Fruit fly (Drosophila melanogaster) whole organism, prepupa: Measurements from ENCODE around the gene CG43736.
A peak's percentile ranks its signal among the peaks of the same experiment; 100 is the strongest.

Experiments used
- Blimp-1 ChIP-seq: fragments of 200-800 bp; sonication (Bioruptor generic); optimal IDR thresholded peaks from 3 replicates; lab custom pipeline; 2017; ENCODE audit warnings: missing biosample characterization, missing genetic modification characterization, mild to moderate bottlenecking, moderate library complexity, missing genetic modification reagents
- CG10669 ChIP-seq: fragments of 200-800 bp; sonication (Bioruptor generic); optimal IDR thresholded peaks from 3 replicates; lab custom pipeline; 2018; ENCODE audit warnings: missing biosample characterization, mild to moderate bottlenecking, missing genetic modification characterization, moderate library complexity
- CG11294 ChIP-seq: fragments of 200-800 bp; sonication (Bioruptor generic); IDR thresholded peaks from 2 replicates; pipeline ENCODE4 v1.3.6; 2022; ENCODE audit warnings: missing biosample characterization, missing genetic modification characterization
- CG11762 ChIP-seq: fragments of 200-800 bp; sonication (Bioruptor generic); optimal IDR thresholded peaks from 3 replicates; lab custom pipeline; 2016; ENCODE audit warnings: missing biosample characterization, missing genetic modification characterization; ENCODE audit not compliant: insufficient read depth
- CG11902 ChIP-seq: fragments of 200-800 bp; sonication (Bioruptor generic); optimal IDR thresholded peaks from 3 replicates; lab custom pipeline; 2016; ENCODE audit warnings: missing biosample characterization, missing genetic modification characterization
- CG15336 ChIP-seq: fragments of 200-800 bp; sonication (Bioruptor generic); IDR thresholded peaks from 2 replicates; pipeline ENCODE4 v1.3.6; 2022; ENCODE audit warnings: missing biosample characterization, missing genetic modification characterization
- CG1621 ChIP-seq: fragments of 200-800 bp; sonication (Bioruptor generic); optimal IDR thresholded peaks from 3 replicates; lab custom pipeline; 2018; ENCODE audit warnings: missing biosample characterization, mild to moderate bottlenecking, missing genetic modification characterization
- CG3032 ChIP-seq: fragments of 200-800 bp; optimal IDR thresholded peaks from 2 replicates; lab custom pipeline; 2019; ENCODE audit warnings: missing biosample characterization, mild to moderate bottlenecking, missing genetic modification characterization, moderate library complexity
- CG31627 ChIP-seq: fragments of 200-800 bp; sonication (Bioruptor generic); optimal IDR thresholded peaks from 3 replicates; lab custom pipeline; 2016; ENCODE audit warnings: missing biosample characterization, missing genetic modification characterization
- CG32006 ChIP-seq: fragments of 200-800 bp; sonication (Bioruptor generic); optimal IDR thresholded peaks from 3 replicates; lab custom pipeline; 2017; ENCODE audit warnings: missing biosample characterization, mild to moderate bottlenecking, missing genetic modification characterization
- CG34406 ChIP-seq: fragments of 200-800 bp; sonication (Bioruptor generic); optimal IDR thresholded peaks from 3 replicates; lab custom pipeline; 2016; ENCODE audit warnings: missing biosample characterization, missing genetic modification characterization
- CG3919 ChIP-seq: fragments of 200-800 bp; sonication (Bioruptor generic); optimal IDR thresholded peaks from 3 replicates; lab custom pipeline; 2016; ENCODE audit warnings: missing biosample characterization, missing genetic modification characterization
- CG4318 ChIP-seq: fragments of 200-800 bp; sonication (Bioruptor generic); optimal IDR thresholded peaks from 3 replicates; lab custom pipeline; 2017; ENCODE audit warnings: missing biosample characterization, mild to moderate bottlenecking, missing genetic modification characterization
- CG6163 ChIP-seq: fragments of 200-800 bp; sonication (Bioruptor generic); IDR thresholded peaks from 3 replicates; pipeline ENCODE4 v1.3.6; 2022; ENCODE audit warnings: missing biosample characterization, missing genetic modification characterization
- CG6276 ChIP-seq: fragments of 200-800 bp; sonication (Bioruptor generic); optimal IDR thresholded peaks from 2 replicates; lab custom pipeline; 2017; ENCODE audit warnings: missing biosample characterization, mild to moderate bottlenecking, missing genetic modification characterization
- CG6792 ChIP-seq: fragments of 200-800 bp; sonication (Bioruptor generic); optimal IDR thresholded peaks from 3 replicates; lab custom pipeline; 2016; ENCODE audit warnings: missing biosample characterization, missing genetic modification characterization
- CG6808 ChIP-seq: fragments of 200-800 bp; sonication (Bioruptor generic); optimal IDR thresholded peaks from 3 replicates; lab custom pipeline; 2017; ENCODE audit warnings: missing biosample characterization, missing genetic modification characterization, mild to moderate bottlenecking, moderate library complexity, missing genetic modification reagents
- CG6854 ChIP-seq: fragments of 200-800 bp; sonication (Bioruptor generic); optimal IDR thresholded peaks from 2 replicates; lab custom pipeline; 2017; ENCODE audit warnings: missing biosample characterization, mild to moderate bottlenecking, missing genetic modification characterization
- CG8119 ChIP-seq: fragments of 200-800 bp; sonication (Bioruptor generic); IDR thresholded peaks from 3 replicates; pipeline ENCODE4 v1.3.6; 2022; ENCODE audit warnings: missing biosample characterization, missing genetic modification characterization
- CG8319 ChIP-seq: fragments of 200-800 bp; sonication (Bioruptor generic); optimal IDR thresholded peaks from 3 replicates; lab custom pipeline; 2016; ENCODE audit warnings: missing biosample characterization, missing genetic modification characterization
- CG8632 ChIP-seq: fragments of 200-800 bp; sonication (Bioruptor generic); optimal IDR thresholded peaks from 3 replicates; lab custom pipeline; 2016; ENCODE audit warnings: missing biosample characterization, missing genetic modification characterization
- CG9139 ChIP-seq: fragments of 200-800 bp; sonication (Bioruptor generic); optimal IDR thresholded peaks from 3 replicates; lab custom pipeline; 2017; ENCODE audit warnings: missing biosample characterization, mild to moderate bottlenecking, missing genetic modification characterization
- Eip75B ChIP-seq: fragments of 200-800 bp; sonication (Bioruptor generic); optimal IDR thresholded peaks from 3 replicates; lab custom pipeline; 2016; ENCODE audit warnings: missing biosample characterization, missing genetic modification characterization
- Eip78C ChIP-seq: fragments of 200-800 bp; sonication (Bioruptor generic); peaks from one replicate; lab custom pipeline; 2016; ENCODE audit warnings: missing biosample characterization, missing genetic modification characterization
- Eip93F ChIP-seq: fragments of 200-800 bp; sonication (Bioruptor generic); optimal IDR thresholded peaks from 2 replicates; lab custom pipeline; 2016; ENCODE audit warnings: missing biosample characterization, mild to moderate bottlenecking, missing genetic modification characterization
- Ets21C ChIP-seq: fragments of 200-800 bp; sonication (Bioruptor generic); optimal IDR thresholded peaks from 3 replicates; lab custom pipeline; 2016; ENCODE audit warnings: missing biosample characterization, missing genetic modification characterization
- Ets96B ChIP-seq: fragments of 200-800 bp; optimal IDR thresholded peaks from 2 replicates; lab custom pipeline; 2019; ENCODE audit warnings: missing biosample characterization, mild to moderate bottlenecking, missing genetic modification characterization, moderate library complexity
- Gug ChIP-seq: fragments of 200-800 bp; sonication (Bioruptor generic); IDR thresholded peaks from 2 replicates; pipeline ENCODE4 v1.3.6; 2022; ENCODE audit warnings: missing biosample characterization, missing genetic modification characterization
- Hr38 ChIP-seq: sonication (Bioruptor generic); optimal IDR thresholded peaks from 2 replicates; lab custom pipeline; 2016; ENCODE audit warnings: missing biosample characterization, missing genetic modification characterization
- Hr39 ChIP-seq: fragments of 200-800 bp; sonication (Bioruptor generic); optimal IDR thresholded peaks from 2 replicates; lab custom pipeline; 2016; ENCODE audit warnings: missing biosample characterization, missing genetic modification characterization
- Hr4 ChIP-seq: fragments of 200-800 bp; sonication (Bioruptor generic); optimal IDR thresholded peaks from 3 replicates; lab custom pipeline; 2016; ENCODE audit warnings: missing biosample characterization, missing genetic modification characterization
- Met ChIP-seq: fragments of 200-800 bp; sonication (Bioruptor generic); optimal IDR thresholded peaks from 3 replicates; lab custom pipeline; 2016; ENCODE audit warnings: missing biosample characterization, missing genetic modification characterization
- OdsH ChIP-seq: fragments of 200-800 bp; sonication (Bioruptor generic); optimal IDR thresholded peaks from 3 replicates; lab custom pipeline; 2016; ENCODE audit warnings: missing biosample characterization, missing genetic modification characterization
- Smox ChIP-seq: fragments of 200-800 bp; sonication (Bioruptor generic); optimal IDR thresholded peaks from 3 replicates; lab custom pipeline; 2016; ENCODE audit warnings: missing biosample characterization, missing genetic modification characterization
- Sox102F ChIP-seq: fragments of 200-800 bp; sonication (Bioruptor generic); optimal IDR thresholded peaks from 2 replicates; lab custom pipeline; 2016; ENCODE audit warnings: missing biosample characterization, mild to moderate bottlenecking, missing genetic modification characterization
- Sox14 ChIP-seq: fragments of 200-800 bp; sonication (Bioruptor generic); optimal IDR thresholded peaks from 3 replicates; lab custom pipeline; 2016; ENCODE audit warnings: missing biosample characterization, missing genetic modification characterization
- Sox15 ChIP-seq: fragments of 200-800 bp; sonication (Bioruptor generic); optimal IDR thresholded peaks from 3 replicates; lab custom pipeline; 2016; ENCODE audit warnings: missing biosample characterization, missing genetic modification characterization
- acj6 ChIP-seq: fragments of 200-800 bp; sonication (Bioruptor generic); optimal IDR thresholded peaks from 3 replicates; lab custom pipeline; 2016; ENCODE audit warnings: missing biosample characterization, missing genetic modification characterization
- dac ChIP-seq: fragments of 200-800 bp; sonication (Bioruptor generic); optimal IDR thresholded peaks from 2 replicates; lab custom pipeline; 2017; ENCODE audit warnings: missing biosample characterization, mild to moderate bottlenecking, missing genetic modification characterization
- dsx ChIP-seq: fragments of 200-800 bp; optimal IDR thresholded peaks from 3 replicates; lab custom pipeline; 2019; ENCODE audit warnings: missing biosample characterization, mild to moderate bottlenecking, missing genetic modification characterization, moderate library complexity; ENCODE audit not compliant: poor library complexity, severe bottlenecking
- eg ChIP-seq: fragments of 200-800 bp; sonication (Bioruptor generic); IDR thresholded peaks from 3 replicates; pipeline ENCODE4 v1.3.6; 2022; ENCODE audit warnings: missing biosample characterization, missing genetic modification characterization
- esn ChIP-seq: fragments of 200-800 bp; sonication (Bioruptor generic); optimal IDR thresholded peaks from 2 replicates; lab custom pipeline; 2016; ENCODE audit warnings: missing biosample characterization, mild to moderate bottlenecking, missing genetic modification characterization, moderate library complexity
- fd59A ChIP-seq: fragments of 200-800 bp; sonication (Bioruptor generic); optimal IDR thresholded peaks from 2 replicates; lab custom pipeline; 2017; ENCODE audit warnings: missing biosample characterization, mild to moderate bottlenecking, missing genetic modification characterization, missing genetic modification reagents
- fd85E ChIP-seq: fragments of 200-800 bp; sonication (Bioruptor generic); optimal IDR thresholded peaks from 3 replicates; lab custom pipeline; 2016; ENCODE audit warnings: missing biosample characterization, missing genetic modification characterization
- fkh ChIP-seq: fragments of 200-800 bp; sonication (Bioruptor generic); optimal IDR thresholded peaks from 3 replicates; lab custom pipeline; 2017; ENCODE audit warnings: missing biosample characterization, mild to moderate bottlenecking, missing genetic modification characterization, moderate library complexity
- net ChIP-seq: fragments of 200-800 bp; sonication (Bioruptor generic); optimal IDR thresholded peaks from 3 replicates; lab custom pipeline; 2016; ENCODE audit warnings: missing biosample characterization, missing genetic modification characterization
- pdm3 ChIP-seq: fragments of 200-800 bp; sonication (Bioruptor generic); optimal IDR thresholded peaks from 3 replicates; lab custom pipeline; 2016; ENCODE audit warnings: missing biosample characterization, missing genetic modification characterization
- salr ChIP-seq, 2 experiments: fragments of 200-800 bp; sonication (Bioruptor generic); optimal IDR thresholded peaks; 3 replicates each; lab custom pipeline; 2016 to 2018; ENCODE audit warnings: missing biosample characterization in 2 of 2, missing genetic modification characterization in 2 of 2, mild to moderate bottlenecking in 1 of 2
- svp ChIP-seq: fragments of 200-800 bp; sonication (Bioruptor generic); peaks from one replicate; lab custom pipeline; 2016; ENCODE audit warnings: missing biosample characterization, missing genetic modification characterization
- topi ChIP-seq: fragments of 200-800 bp; sonication (Bioruptor generic); optimal IDR thresholded peaks from 3 replicates; lab custom pipeline; 2016; ENCODE audit warnings: missing biosample characterization, missing genetic modification characterization
- vri ChIP-seq: fragments of 200-800 bp; sonication (Bioruptor generic); optimal IDR thresholded peaks from 3 replicates; lab custom pipeline; 2016; ENCODE audit warnings: missing biosample characterization, mild to moderate bottlenecking, missing genetic modification characterization

Gene CG43736

DNA sequence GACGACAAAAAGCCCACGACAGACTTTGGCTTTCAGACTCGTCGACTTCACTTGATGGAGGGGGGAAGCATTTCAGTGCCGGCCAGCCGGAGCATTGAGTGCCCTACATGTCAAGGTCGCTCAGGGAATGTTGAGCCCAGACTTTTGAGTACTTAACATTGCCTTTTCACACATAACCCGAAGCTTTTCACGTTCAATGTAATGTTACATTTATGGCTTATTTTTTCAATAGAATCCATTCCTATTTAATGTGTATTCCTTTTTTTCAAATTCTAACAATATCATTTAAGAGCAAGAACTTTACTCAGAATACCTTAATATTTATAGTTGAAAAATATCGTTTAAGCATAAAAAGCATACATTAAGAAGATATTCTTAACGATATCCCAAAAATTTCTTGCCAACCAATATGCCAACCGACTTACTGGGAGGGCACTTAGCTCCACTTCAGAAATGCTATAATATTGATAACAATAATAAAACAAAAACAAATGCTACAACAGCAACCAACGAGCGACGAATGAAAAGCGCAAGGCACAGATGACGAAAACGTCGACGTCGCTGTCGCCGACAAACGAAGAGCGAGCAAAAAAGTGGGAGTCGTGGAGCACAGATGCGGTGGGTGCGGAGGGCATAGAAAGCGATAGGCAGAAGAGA, 3.8 kb upstream of the CG43736 start:
- TF ChIP-seq OdsH (GFP tag; lab: Kevin White, UChicago) (peak; percentile 13), svp (GFP tag; lab: Kevin White, UChicago) (peak; percentile 82), CG32006 (GFP tag; lab: Kevin White, UChicago) (peak; percentile 41), Hr4 (GFP tag; lab: Kevin White, UChicago) (peak; percentile 87), CG11294 (GFP tag; lab: Robert Waterston, UW) (peak; percentile 63), CG8632 (GFP tag; lab: Kevin White, UChicago) (peak; percentile 24), CG6854 (peak; percentile 64), fkh (GFP tag; lab: Kevin White, UChicago) (no peak), CG34406 (GFP tag; lab: Kevin White, UChicago) (peak; percentile 32), CG31627 (GFP tag; lab: Kevin White, UChicago) (peak; percentile 23), Ets21C (GFP tag; lab: Kevin White, UChicago) (no peak), Gug (GFP tag; lab: Robert Waterston, UW) (peak; percentile 62; the same call in 1 of the 2 replicates), Sox102F (peak; percentile 31), CG3032 (tag; lab: Kevin White, UChicago) (peak; percentile 82), CG6163 (GFP tag; lab: Robert Waterston, UW) (peak; percentile 74), fd85E (GFP tag; lab: Kevin White, UChicago) (no peak), CG1621 (tag; lab: Kevin White, UChicago) (no peak), esn (GFP tag; lab: Kevin White, UChicago) (peak; percentile 63), CG15336 (GFP tag; lab: Robert Waterston, UW) (no peak), dsx (GFP tag; lab: Kevin White, UChicago) (no peak), pdm3 (peak; percentile 41), Sox15 (GFP tag; lab: Kevin White, UChicago) (no peak), eg (peak; percentile 72), CG11902 (GFP tag; lab: Kevin White, UChicago) (peak; percentile 82), CG6276 (GFP tag; lab: Kevin White, UChicago) (peak; percentile 80), CG4318 (GFP tag; lab: Kevin White, UChicago) (peak; percentile 9), Blimp-1 (GFP tag; lab: Kevin White, UChicago) (peak; percentile 78), salr (GFP tag; optimal IDR thresholded peaks at IDR 0.05; lab: Kevin White, UChicago) (peak in 1 of 2 experiments; percentile 81), CG3919 (GFP tag; lab: Kevin White, UChicago) (peak; percentile 84), acj6 (GFP tag; lab: Kevin White, UChicago) (peak; percentile 12), CG10669 (GFP tag; lab: Kevin White, UChicago) (peak; percentile 78), Sox14 (GFP tag; lab: Kevin White, UChicago) (no peak), dac (no peak), CG6792 (GFP tag; lab: Kevin White, UChicago) (peak; percentile 13), CG6808 (GFP tag; lab: Kevin White, UChicago) (peak; percentile 88), Ets96B (peak; percentile 72), Hr39 (peak; percentile 31), Eip93F (GFP tag; lab: Kevin White, UChicago) (no peak), CG11762 (GFP tag; lab: Kevin White, UChicago) (peak; percentile 67), net (GFP tag; lab: Kevin White, UChicago) (peak; percentile 30), Met (GFP tag; lab: Kevin White, UChicago) (peak; percentile 82), Smox (GFP tag; lab: Kevin White, UChicago) (peak; percentile 59), CG8319 (GFP tag; lab: Kevin White, UChicago) (peak; percentile 75), Hr38 (no peak), CG8119 (GFP tag; lab: Robert Waterston, UW) (no peak; the same call in 2 of the 3 replicates), topi (peak; percentile 90), fd59A (GFP tag; lab: Kevin White, UChicago) (peak; percentile 9), CG9139 (GFP tag; lab: Kevin White, UChicago) (peak; percentile 31), vri (GFP tag; lab: Kevin White, UChicago) (peak; percentile 77), Eip75B (peak; percentile 89), Eip78C (GFP tag; lab: Kevin White, UChicago) (peak; percentile 82)
